Fruit fly (Drosophila melanogaster) whole organism, embryonic: ENCODE data around the gene CG31717.

Source experiments
- Antp ChIP-seq: fragments of 200-800 bp; sonication (Bioruptor generic); optimal IDR thresholded peaks from 3 replicates; lab custom pipeline; 2016; ENCODE audit warnings: missing biosample characterization, missing genetic modification characterization
- Atf6 ChIP-seq: fragments of 200-800 bp; sonication (Bioruptor generic); IDR thresholded peaks from 2 replicates; pipeline ENCODE4 v1.3.6; 2022; ENCODE audit warnings: missing biosample characterization, missing genetic modification characterization
- B-H2 ChIP-seq: fragments of 200-800 bp; sonication (Bioruptor generic); optimal IDR thresholded peaks from 2 replicates; lab custom pipeline; 2018; ENCODE audit warnings: missing biosample characterization, mild to moderate bottlenecking, missing genetic modification characterization
- Blimp-1 ChIP-seq: fragments of 200-800 bp; sonication (Bioruptor generic); optimal IDR thresholded peaks from 3 replicates; lab custom pipeline; 2018; ENCODE audit warnings: missing biosample characterization, missing genetic modification characterization, mild to moderate bottlenecking, moderate library complexity, missing genetic modification reagents
- CG10959 ChIP-seq: fragments of 200-800 bp; sonication (Bioruptor generic); IDR thresholded peaks from 2 replicates; pipeline ENCODE4 v1.3.6; 2022; ENCODE audit warnings: missing biosample characterization, missing genetic modification characterization
- CG11093 ChIP-seq: fragments of 200-800 bp; sonication (Bioruptor generic); IDR thresholded peaks from 3 replicates; pipeline ENCODE4 v1.3.6; 2022; ENCODE audit warnings: missing biosample characterization, missing genetic modification characterization
- CG12071 ChIP-seq: fragments of 200-800 bp; sonication (Bioruptor generic); optimal IDR thresholded peaks from 3 replicates; lab custom pipeline; 2018; ENCODE audit warnings: missing biosample characterization, mild to moderate bottlenecking, missing genetic modification characterization
- CG12391 ChIP-seq: fragments of 200-800 bp; sonication (Bioruptor generic); optimal IDR thresholded peaks from 3 replicates; lab custom pipeline; 2018; ENCODE audit warnings: missing biosample characterization, mild to moderate bottlenecking, missing genetic modification characterization, moderate library complexity
- CG1647 ChIP-seq: fragments of 200-800 bp; sonication (Bioruptor generic); optimal IDR thresholded peaks from 3 replicates; lab custom pipeline; 2016; ENCODE audit warnings: missing biosample characterization, missing genetic modification characterization
- CG17568 ChIP-seq: fragments of 200-800 bp; sonication (Bioruptor generic); optimal IDR thresholded peaks from 2 replicates; lab custom pipeline; 2018; ENCODE audit warnings: missing biosample characterization, mild to moderate bottlenecking, missing genetic modification characterization, moderate library complexity
- CG1832 ChIP-seq: fragments of 200-800 bp; sonication (Bioruptor generic); optimal IDR thresholded peaks from 2 replicates; lab custom pipeline; 2017; ENCODE audit warnings: missing biosample characterization, mild to moderate bottlenecking, missing genetic modification characterization, inconsistent platforms
- CG2712 ChIP-seq: fragments of 200-800 bp; optimal IDR thresholded peaks from 3 replicates; lab custom pipeline; 2019; ENCODE audit warnings: missing biosample characterization, mild to moderate bottlenecking, missing genetic modification characterization, moderate library complexity
- CG34422 ChIP-seq: fragments of 200-800 bp; sonication (Bioruptor generic); IDR thresholded peaks from 3 replicates; pipeline ENCODE4 v1.3.6; 2022; ENCODE audit warnings: missing biosample characterization, missing genetic modification characterization
- CG4328 ChIP-seq: fragments of 200-800 bp; sonication (Bioruptor generic); optimal IDR thresholded peaks from 3 replicates; lab custom pipeline; 2017; ENCODE audit warnings: missing biosample characterization, missing genetic modification reagents, missing genetic modification characterization
- CG4404 ChIP-seq: fragments of 200-800 bp; sonication (Bioruptor generic); IDR thresholded peaks from 2 replicates; pipeline ENCODE4 v1.3.6; 2022; ENCODE audit warnings: missing biosample characterization, missing genetic modification characterization
- CG4707 ChIP-seq: fragments of 200-800 bp; sonication (Bioruptor generic); optimal IDR thresholded peaks from 2 replicates; lab custom pipeline; 2018; ENCODE audit warnings: missing biosample characterization, mild to moderate bottlenecking, missing genetic modification characterization, moderate library complexity
- CG5180 ChIP-seq: fragments of 200-800 bp; sonication (Bioruptor generic); optimal IDR thresholded peaks from 3 replicates; lab custom pipeline; 2017; ENCODE audit warnings: missing biosample characterization, missing genetic modification characterization, mild to moderate bottlenecking, moderate library complexity, missing genetic modification reagents
- CG7786 ChIP-seq: fragments of 200-800 bp; sonication (Bioruptor generic); optimal IDR thresholded peaks from 2 replicates; lab custom pipeline; 2016; ENCODE audit warnings: missing biosample characterization, missing genetic modification characterization
- CG8478 ChIP-seq: fragments of >200 bp; optimal IDR thresholded peaks from 2 replicates; lab custom pipeline; 2018
- CG9215 ChIP-seq: fragments of 200-800 bp; sonication (Bioruptor generic); IDR thresholded peaks from 2 replicates; pipeline ENCODE4 v1.3.6; 2022; ENCODE audit warnings: missing biosample characterization, missing genetic modification characterization
- CoRest ChIP-seq: fragments of 200-800 bp; sonication (Bioruptor generic); optimal IDR thresholded peaks from 3 replicates; lab custom pipeline; 2018; ENCODE audit warnings: missing biosample characterization, mild to moderate bottlenecking, missing genetic modification characterization, moderate library complexity
- Dip3 ChIP-seq: fragments of 200-800 bp; sonication (Bioruptor generic); optimal IDR thresholded peaks from 3 replicates; lab custom pipeline; 2016; ENCODE audit warnings: missing biosample characterization, missing genetic modification characterization
- Dref ChIP-seq: fragments of 200-800 bp; sonication (Bioruptor generic); IDR thresholded peaks from 2 replicates; pipeline ENCODE4 v1.3.6; 2022; ENCODE audit warnings: missing biosample characterization, missing genetic modification characterization
- ERR ChIP-seq: fragments of 200-800 bp; sonication (Bioruptor generic); optimal IDR thresholded peaks from 2 replicates; lab custom pipeline; 2016; ENCODE audit warnings: missing biosample characterization, missing genetic modification characterization
- Hey ChIP-seq: fragments of 200-800 bp; sonication (Bioruptor generic); optimal IDR thresholded peaks from 3 replicates; lab custom pipeline; 2018; ENCODE audit warnings: missing biosample characterization, mild to moderate bottlenecking, missing genetic modification characterization
- HmgD ChIP-seq: fragments of 200-800 bp; sonication (Bioruptor generic); optimal IDR thresholded peaks from 3 replicates; lab custom pipeline; 2016; ENCODE audit warnings: missing biosample characterization, missing genetic modification characterization
- HmgZ ChIP-seq: fragments of 200-800 bp; sonication (Bioruptor generic); optimal IDR thresholded peaks from 2 replicates; lab custom pipeline; 2018; ENCODE audit warnings: missing biosample characterization, mild to moderate bottlenecking, missing genetic modification characterization
- Hmx ChIP-seq: fragments of 200-800 bp; sonication (Bioruptor generic); optimal IDR thresholded peaks from 2 replicates; lab custom pipeline; 2016; ENCODE audit warnings: missing biosample characterization, missing genetic modification characterization
- Xbp1 ChIP-seq: fragments of 200-800 bp; sonication (Bioruptor generic); optimal IDR thresholded peaks from 3 replicates; lab custom pipeline; 2016; ENCODE audit warnings: missing biosample characterization, mild to moderate bottlenecking, missing genetic modification characterization
- az2 ChIP-seq: fragments of 200-800 bp; sonication (Bioruptor generic); optimal IDR thresholded peaks from 3 replicates; lab custom pipeline; 2016; ENCODE audit warnings: missing biosample characterization, missing genetic modification characterization
- bcd ChIP-seq: fragments of 200-800 bp; sonication (Bioruptor generic); optimal IDR thresholded peaks from 2 replicates; lab custom pipeline; 2017; ENCODE audit warnings: missing biosample characterization, mild to moderate bottlenecking, missing genetic modification characterization
- caup ChIP-seq: fragments of 200-800 bp; sonication (Bioruptor generic); optimal IDR thresholded peaks from 3 replicates; lab custom pipeline; 2017; ENCODE audit warnings: missing biosample characterization, mild to moderate bottlenecking, missing genetic modification characterization, moderate library complexity; ENCODE audit not compliant: severe bottlenecking
- dpn ChIP-seq, 2 experiments: fragments of 200-800 bp; sonication (Bioruptor generic); optimal IDR thresholded peaks; 3 replicates each; lab custom pipeline; 2016; ENCODE audit warnings: missing biosample characterization in 2 of 2, missing genetic modification characterization in 2 of 2
- eve ChIP-seq, 2 experiments: fragments of >200 bp; optimal IDR thresholded peaks; 2 replicates each; lab custom pipeline; 2017; ENCODE audit warnings: missing biosample characterization in 2 of 2, missing genetic modification characterization in 2 of 2
- fd102C ChIP-seq: fragments of 200-800 bp; sonication (Bioruptor generic); optimal IDR thresholded peaks from 2 replicates; lab custom pipeline; 2018; ENCODE audit warnings: missing biosample characterization, mild to moderate bottlenecking, missing genetic modification characterization, moderate library complexity
- ftz-f1 ChIP-seq: fragments of 200-800 bp; sonication (Bioruptor generic); optimal IDR thresholded peaks from 2 replicates; lab custom pipeline; 2016; ENCODE audit warnings: missing biosample characterization, missing genetic modification characterization
- gce ChIP-seq: fragments of 200-800 bp; sonication (Bioruptor generic); IDR thresholded peaks from 3 replicates; pipeline ENCODE4 v1.3.6; 2022; ENCODE audit warnings: missing biosample characterization, missing genetic modification characterization
- ind ChIP-seq: fragments of 200-800 bp; sonication (Bioruptor generic); optimal IDR thresholded peaks from 3 replicates; lab custom pipeline; 2016; ENCODE audit warnings: missing biosample characterization, missing genetic modification characterization
- kay ChIP-seq: fragments of 200-800 bp; sonication (Bioruptor generic); optimal IDR thresholded peaks from 2 replicates; lab custom pipeline; 2016; ENCODE audit warnings: missing biosample characterization, missing genetic modification characterization
- lola ChIP-seq, 3 experiments: fragments of >200 bp in 2 of 3; fragments of 200-800 bp in 1 of 3; sonication (Bioruptor generic) in 1 of 3; optimal IDR thresholded peaks; 2 replicates each; lab custom pipeline; 2017 to 2019; ENCODE audit warnings: missing biosample characterization in 3 of 3, missing genetic modification characterization in 3 of 3, mild to moderate bottlenecking in 1 of 3, moderate library complexity in 1 of 3
- odd ChIP-seq: fragments of 200-800 bp; sonication (Bioruptor generic); optimal IDR thresholded peaks from 2 replicates; lab custom pipeline; 2017; ENCODE audit warnings: missing biosample characterization, mild to moderate bottlenecking, missing genetic modification characterization
- peb ChIP-seq: fragments of 200-800 bp; sonication (Bioruptor generic); IDR thresholded peaks from 2 replicates; pipeline ENCODE4 v1.3.6; 2022; ENCODE audit warnings: missing biosample characterization, missing genetic modification characterization
- pho ChIP-seq: fragments of 200-800 bp; sonication (Bioruptor generic); optimal IDR thresholded peaks from 2 replicates; lab custom pipeline; 2016; ENCODE audit warnings: missing biosample characterization, missing genetic modification characterization
- sqz ChIP-seq: fragments of 200-800 bp; sonication (Bioruptor generic); optimal IDR thresholded peaks from 3 replicates; lab custom pipeline; 2018; ENCODE audit warnings: missing biosample characterization, mild to moderate bottlenecking, missing genetic modification characterization
- ssp ChIP-seq: fragments of 200-800 bp; sonication (Bioruptor generic); IDR thresholded peaks from 2 replicates; pipeline ENCODE4 v1.3.6; 2022; ENCODE audit warnings: missing biosample characterization, missing genetic modification characterization
- stc ChIP-seq: fragments of 200-800 bp; sonication (Bioruptor generic); IDR thresholded peaks from 2 replicates; pipeline ENCODE4 v1.3.6; 2022; ENCODE audit warnings: missing biosample characterization, missing genetic modification characterization
- sug ChIP-seq: fragments of 200-800 bp; optimal IDR thresholded peaks from 2 replicates; lab custom pipeline; 2019; ENCODE audit warnings: missing biosample characterization, mild to moderate bottlenecking, missing genetic modification characterization, moderate library complexity
- trh ChIP-seq: fragments of 200-800 bp; sonication (Bioruptor generic); optimal IDR thresholded peaks from 2 replicates; lab custom pipeline; 2016; ENCODE audit warnings: missing biosample characterization, missing genetic modification characterization
- twi ChIP-seq: fragments of 200-800 bp; optimal IDR thresholded peaks from 2 replicates; lab custom pipeline; 2019; ENCODE audit warnings: missing biosample characterization, mild to moderate bottlenecking, missing genetic modification characterization, moderate library complexity
- z ChIP-seq: fragments of 200-800 bp; sonication (Bioruptor generic); IDR thresholded peaks from 3 replicates; pipeline ENCODE4 v1.3.6; 2022; ENCODE audit warnings: missing biosample characterization, missing genetic modification characterization
- zfh2 ChIP-seq: fragments of 200-800 bp; sonication (Bioruptor generic); optimal IDR thresholded peaks from 2 replicates; lab custom pipeline; 2016; ENCODE audit warnings: missing biosample characterization, missing genetic modification characterization

Gene CG31717

DNA sequence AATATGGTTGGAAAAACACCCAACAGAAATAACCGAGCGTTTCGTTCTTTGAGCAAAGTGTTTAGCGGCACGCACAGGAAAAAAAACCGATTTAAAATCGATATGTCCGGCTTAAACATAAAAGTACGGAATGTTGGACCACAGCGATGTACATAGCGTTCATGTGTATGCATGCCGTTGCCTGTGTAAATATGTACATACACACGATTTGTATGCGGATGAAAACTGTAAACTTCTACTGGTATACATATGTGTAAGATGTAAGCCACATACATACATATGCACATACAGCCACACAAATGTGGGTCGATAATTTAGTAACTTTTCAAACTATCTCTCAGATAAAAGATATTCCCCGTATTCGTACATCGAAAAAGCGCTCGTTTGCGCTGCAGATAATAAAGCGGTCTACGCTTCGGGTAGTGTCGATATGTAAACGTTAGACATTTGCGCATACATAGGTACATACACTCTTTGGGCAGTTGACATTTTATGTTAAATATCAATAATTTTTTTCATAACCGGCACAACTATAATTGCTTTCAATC is 808 bp upstream of the CG31717 start (continued):
- peak; percentile 11 for TF ChIP-seq odd (GFP tag; lab: Kevin White, UChicago)
- no peak for TF ChIP-seq z (GFP tag; lab: Robert Waterston, UW)
- TF ChIP-seq HmgD (GFP tag; lab: Kevin White, UChicago) = no peak
- peak; percentile 16 for TF ChIP-seq sug (tag; lab: Kevin White, UChicago)
- TF ChIP-seq pho (GFP tag; lab: Kevin White, UChicago) = no peak
- no peak for TF ChIP-seq ERR (GFP tag; lab: Kevin White, UChicago)
- no peak for TF ChIP-seq Dref
- TF ChIP-seq CG9215 (GFP tag; lab: Robert Waterston, UW) = no peak
- TF ChIP-seq dpn (GFP tag; optimal IDR thresholded peaks at IDR 0.05; lab: Kevin White, UChicago) = no peak
- TF ChIP-seq fd102C (GFP tag; lab: Kevin White, UChicago) = peak; percentile 46
- 0 out of 3 replicates have a peak, but pooled peaks have one; percentile 39 for TF ChIP-seq CG34422 (GFP tag; lab: Robert Waterston, UW)
- peak; percentile 53 for TF ChIP-seq twi (tag; lab: Kevin White, UChicago)
- TF ChIP-seq Atf6 (GFP tag; lab: Robert Waterston, UW) = no peak; the same call in 1 of the 2 replicates
- TF ChIP-seq CoRest (tag; lab: Kevin White, UChicago) = no peak
- no peak for TF ChIP-seq ssp (GFP tag; lab: Robert Waterston, UW)
- TF ChIP-seq ftz-f1 (GFP tag; lab: Kevin White, UChicago) = no peak
- TF ChIP-seq CG1832 (GFP tag; lab: Kevin White, UChicago) = no peak
- TF ChIP-seq B-H2 = peak; percentile 31
- TF ChIP-seq bcd (GFP tag; lab: Kevin White, UChicago) = no peak
- TF ChIP-seq CG12071 (GFP tag; lab: Kevin White, UChicago) = no peak
- TF ChIP-seq CG10959 (GFP tag; lab: Robert Waterston, UW) = no peak
- TF ChIP-seq CG1647 (GFP tag; lab: Kevin White, UChicago) = no peak
- no peak for TF ChIP-seq Xbp1 (GFP tag; lab: Kevin White, UChicago)
- TF ChIP-seq stc (GFP tag; lab: Robert Waterston, UW) = no peak
- no peak for TF ChIP-seq ind (GFP tag; lab: Kevin White, UChicago)
- peak; percentile 9 for TF ChIP-seq CG2712 (tag; lab: Kevin White, UChicago)
- TF ChIP-seq CG4707 (GFP tag; lab: Kevin White, UChicago) = peak; percentile 60
- no peak for TF ChIP-seq CG11093 (GFP tag; lab: Robert Waterston, UW)
- TF ChIP-seq az2 = no peak
- TF ChIP-seq CG8478 (lab: Kevin White, UChicago) = no peak
- TF ChIP-seq Antp (GFP tag; lab: Kevin White, UChicago) = no peak
- no peak for TF ChIP-seq CG5180 (GFP tag; lab: Kevin White, UChicago)
- TF ChIP-seq CG17568 = peak; percentile 66
- peak; percentile 20 for TF ChIP-seq trh
- TF ChIP-seq sqz (GFP tag; lab: Kevin White, UChicago) = peak; percentile 64
- peak; percentile 0 for TF ChIP-seq HmgZ (tag; lab: Kevin White, UChicago)
- no peak for TF ChIP-seq CG7786 (GFP tag; lab: Kevin White, UChicago)
- TF ChIP-seq caup (GFP tag; lab: Kevin White, UChicago) = no peak
- no peak for TF ChIP-seq kay (GFP tag; lab: Kevin White, UChicago)
- TF ChIP-seq lola (GFP tag; optimal IDR thresholded peaks at IDR 0.05; lab: Kevin White, UChicago) = peak in 1 of 3 experiments; percentile 51
- no peak for TF ChIP-seq gce (GFP tag; lab: Robert Waterston, UW)
- TF ChIP-seq Blimp-1 (GFP tag; lab: Kevin White, UChicago) = no peak
- TF ChIP-seq Dip3 (GFP tag; lab: Kevin White, UChicago) = no peak
- no peak for TF ChIP-seq CG4404 (GFP tag; lab: Robert Waterston, UW)
- TF ChIP-seq eve (GFP tag; optimal IDR thresholded peaks at IDR 0.05; lab: Kevin White, UChicago) = peak in 1 of 2 experiments; percentile 91
- TF ChIP-seq CG4328 = peak; percentile 68
- TF ChIP-seq Hey (tag; lab: Kevin White, UChicago) = no peak
- TF ChIP-seq CG12391 = no peak
- no peak for TF ChIP-seq zfh2
- no peak for TF ChIP-seq Hmx (GFP tag; lab: Kevin White, UChicago)
- TF ChIP-seq peb = peak; percentile 33; the same call in 1 of the 2 replicates
